Fruit fly (Drosophila melanogaster) whole organism, embryonic: ENCODE measurements around the gene CG32801.

Experiments used
- Asciz ChIP-seq: fragments of 200-800 bp; sonication (Bioruptor generic); optimal IDR thresholded peaks from 2 replicates; lab custom pipeline; 2017; ENCODE audit warnings: missing biosample characterization, mild to moderate bottlenecking, missing genetic modification characterization, missing genetic modification reagents
- CG10209 ChIP-seq: fragments of 200-800 bp; sonication (Bioruptor generic); optimal IDR thresholded peaks from 3 replicates; lab custom pipeline; 2017; ENCODE audit warnings: missing biosample characterization, mild to moderate bottlenecking, missing genetic modification characterization, missing genetic modification reagents
- CG1024 ChIP-seq: fragments of 200-800 bp; sonication (Bioruptor generic); IDR thresholded peaks from 2 replicates; pipeline ENCODE4 v1.3.6; 2022; ENCODE audit warnings: missing biosample characterization, missing genetic modification characterization
- CG10274 ChIP-seq: fragments of 200-800 bp; sonication (Bioruptor generic); optimal IDR thresholded peaks from 3 replicates; lab custom pipeline; 2017; ENCODE audit warnings: missing biosample characterization, mild to moderate bottlenecking, missing genetic modification characterization
- CG11560 ChIP-seq: fragments of 200-800 bp; sonication (Bioruptor generic); IDR thresholded peaks from 3 replicates; pipeline ENCODE4 v1.3.6; 2022; ENCODE audit warnings: missing biosample characterization, missing genetic modification characterization
- CG11696 ChIP-seq: fragments of 200-800 bp; sonication (Bioruptor generic); IDR thresholded peaks from 2 replicates; pipeline ENCODE4 v1.3.6; 2022; ENCODE audit warnings: missing biosample characterization, missing genetic modification characterization
- CG12769 ChIP-seq: fragments of 200-800 bp; sonication (Bioruptor generic); optimal IDR thresholded peaks from 2 replicates; lab custom pipeline; 2019; ENCODE audit warnings: missing biosample characterization, mild to moderate bottlenecking, missing genetic modification characterization, moderate library complexity
- CG17359 ChIP-seq: fragments of 200-800 bp; sonication (Bioruptor generic); optimal IDR thresholded peaks from 3 replicates; lab custom pipeline; 2018; ENCODE audit warnings: missing biosample characterization, mild to moderate bottlenecking, missing genetic modification characterization, moderate library complexity
- CG2712 ChIP-seq: fragments of 200-800 bp; optimal IDR thresholded peaks from 3 replicates; lab custom pipeline; 2019; ENCODE audit warnings: missing biosample characterization, mild to moderate bottlenecking, missing genetic modification characterization, moderate library complexity
- CG30020 ChIP-seq: fragments of 200-800 bp; optimal IDR thresholded peaks from 2 replicates; lab custom pipeline; 2019; ENCODE audit warnings: missing biosample characterization, mild to moderate bottlenecking, missing genetic modification characterization, moderate library complexity
- CG31441 ChIP-seq: fragments of 200-800 bp; sonication (Bioruptor generic); IDR thresholded peaks from 2 replicates; pipeline ENCODE4 v1.3.6; 2022; ENCODE audit warnings: missing biosample characterization, missing genetic modification characterization
- CG3281 ChIP-seq: fragments of 200-800 bp; sonication (Bioruptor generic); optimal IDR thresholded peaks from 3 replicates; lab custom pipeline; 2017; ENCODE audit warnings: missing biosample characterization, mild to moderate bottlenecking, missing genetic modification characterization
- CG3995 ChIP-seq: fragments of 200-800 bp; sonication (Bioruptor generic); optimal IDR thresholded peaks from 3 replicates; lab custom pipeline; 2016; ENCODE audit warnings: missing biosample characterization, missing genetic modification characterization
- CG6683 ChIP-seq: fragments of 200-800 bp; sonication (Bioruptor generic); optimal IDR thresholded peaks from 2 replicates; lab custom pipeline; 2017; ENCODE audit warnings: missing biosample characterization, mild to moderate bottlenecking, missing genetic modification characterization, missing genetic modification reagents
- CG6813 ChIP-seq: fragments of 200-800 bp; sonication (Bioruptor generic); optimal IDR thresholded peaks from 2 replicates; lab custom pipeline; 2017; ENCODE audit warnings: missing biosample characterization, missing genetic modification characterization, mild to moderate bottlenecking, moderate library complexity, missing genetic modification reagents
- CG7372 ChIP-seq: fragments of 200-800 bp; sonication (Bioruptor generic); IDR thresholded peaks from 2 replicates; pipeline ENCODE4 v1.3.6; 2022; ENCODE audit warnings: missing biosample characterization, missing genetic modification characterization
- CG7839 ChIP-seq: fragments of 200-800 bp; sonication (Bioruptor generic); optimal IDR thresholded peaks from 3 replicates; lab custom pipeline; 2018; ENCODE audit warnings: missing biosample characterization, mild to moderate bottlenecking, missing genetic modification characterization, moderate library complexity
- CG7987 ChIP-seq: fragments of 200-800 bp; sonication (Bioruptor generic); optimal IDR thresholded peaks from 2 replicates; lab custom pipeline; 2018; ENCODE audit warnings: missing biosample characterization, mild to moderate bottlenecking, missing genetic modification characterization, moderate library complexity
- CG9817 ChIP-seq: fragments of 200-800 bp; sonication (Bioruptor generic); optimal IDR thresholded peaks from 2 replicates; lab custom pipeline; 2018; ENCODE audit warnings: missing biosample characterization, mild to moderate bottlenecking, missing genetic modification characterization, moderate library complexity
- CG9876 ChIP-seq: fragments of 200-800 bp; sonication (Bioruptor generic); optimal IDR thresholded peaks from 2 replicates; lab custom pipeline; 2016; ENCODE audit warnings: missing biosample characterization, missing genetic modification characterization
- CrebB ChIP-seq: fragments of 200-800 bp; sonication (Bioruptor generic); optimal IDR thresholded peaks from 3 replicates; lab custom pipeline; 2018; ENCODE audit warnings: missing biosample characterization, mild to moderate bottlenecking, missing genetic modification characterization
- Dbx ChIP-seq: fragments of 200-800 bp; sonication (Bioruptor generic); IDR thresholded peaks from 3 replicates; pipeline ENCODE4 v1.3.6; 2022; ENCODE audit warnings: missing biosample characterization, missing genetic modification characterization
- Drgx ChIP-seq: fragments of 200-800 bp; sonication (Bioruptor generic); IDR thresholded peaks from 2 replicates; pipeline ENCODE4 v1.3.6; 2022; ENCODE audit warnings: missing biosample characterization, missing genetic modification characterization
- E2f1 ChIP-seq: fragments of 200-800 bp; sonication (Bioruptor generic); IDR thresholded peaks from 2 replicates; pipeline ENCODE4 v1.3.6; 2022; ENCODE audit warnings: missing biosample characterization, missing genetic modification characterization
- ERR ChIP-seq: fragments of 200-800 bp; sonication (Bioruptor generic); optimal IDR thresholded peaks from 2 replicates; lab custom pipeline; 2016; ENCODE audit warnings: missing biosample characterization, missing genetic modification characterization
- Kr ChIP-seq: fragments of 200-800 bp; sonication (Bioruptor generic); optimal IDR thresholded peaks from 2 replicates; lab custom pipeline; 2017; ENCODE audit warnings: missing biosample characterization, mild to moderate bottlenecking, missing genetic modification characterization
- MBD-R2 ChIP-seq: fragments of 200-800 bp; sonication (Bioruptor generic); IDR thresholded peaks from 2 replicates; pipeline ENCODE4 v1.3.6; 2022; ENCODE audit warnings: missing biosample characterization, missing genetic modification characterization
- MTF-1 ChIP-seq: fragments of 200-800 bp; sonication (Bioruptor generic); optimal IDR thresholded peaks from 2 replicates; lab custom pipeline; 2018; ENCODE audit warnings: missing biosample characterization, mild to moderate bottlenecking, missing genetic modification characterization, borderline replicate concordance
- Optix ChIP-seq: fragments of 200-800 bp; sonication (Bioruptor generic); IDR thresholded peaks from 3 replicates; pipeline ENCODE4 v1.3.6; 2022; ENCODE audit warnings: missing biosample characterization, missing genetic modification characterization
- Ptx1 ChIP-seq: fragments of 200-800 bp; sonication (Bioruptor generic); IDR thresholded peaks from 2 replicates; pipeline ENCODE4 v1.3.6; 2022; ENCODE audit warnings: missing biosample characterization, missing genetic modification characterization
- Tbp ChIP-seq: fragments of >200 bp; optimal IDR thresholded peaks from 2 replicates; lab custom pipeline; 2018; ENCODE audit warnings: missing biosample characterization, missing genetic modification characterization
- Vsx1 ChIP-seq: fragments of 200-800 bp; sonication (Bioruptor generic); optimal IDR thresholded peaks from 2 replicates; lab custom pipeline; 2017; ENCODE audit warnings: missing biosample characterization, mild to moderate bottlenecking, missing genetic modification characterization, missing genetic modification reagents
- al ChIP-seq: fragments of 200-800 bp; sonication (Bioruptor generic); IDR thresholded peaks from 2 replicates; pipeline ENCODE4 v1.3.6; 2022; ENCODE audit warnings: missing biosample characterization, missing genetic modification characterization
- ara ChIP-seq: fragments of 200-800 bp; sonication (Bioruptor generic); IDR thresholded peaks from 2 replicates; pipeline ENCODE4 v1.3.6; 2022; ENCODE audit warnings: missing biosample characterization, missing genetic modification characterization
- ase ChIP-seq: fragments of 200-800 bp; sonication (Bioruptor generic); IDR thresholded peaks from 3 replicates; pipeline ENCODE4 v1.3.6; 2022; ENCODE audit warnings: missing biosample characterization, missing genetic modification characterization
- btn ChIP-seq: fragments of 200-800 bp; sonication (Bioruptor generic); optimal IDR thresholded peaks from 2 replicates; lab custom pipeline; 2016; ENCODE audit warnings: missing biosample characterization, missing genetic modification characterization
- fd64A ChIP-seq: fragments of 200-800 bp; sonication (Bioruptor generic); optimal IDR thresholded peaks from 3 replicates; lab custom pipeline; 2018; ENCODE audit warnings: missing biosample characterization, mild to moderate bottlenecking, missing genetic modification characterization
- fru ChIP-seq: fragments of >200 bp; optimal IDR thresholded peaks from 2 replicates; lab custom pipeline; 2017
- ftz-f1 ChIP-seq: fragments of 200-800 bp; sonication (Bioruptor generic); optimal IDR thresholded peaks from 2 replicates; lab custom pipeline; 2016; ENCODE audit warnings: missing biosample characterization, missing genetic modification characterization
- fu2 ChIP-seq: fragments of 200-800 bp; sonication (Bioruptor generic); optimal IDR thresholded peaks from 2 replicates; lab custom pipeline; 2016; ENCODE audit warnings: missing biosample characterization, missing genetic modification characterization
- gem ChIP-seq: fragments of 200-800 bp; sonication (Bioruptor generic); optimal IDR thresholded peaks from 2 replicates; lab custom pipeline; 2019; ENCODE audit warnings: missing biosample characterization, mild to moderate bottlenecking, missing genetic modification characterization, moderate library complexity
- lbe ChIP-seq: fragments of 200-800 bp; sonication (Bioruptor generic); optimal IDR thresholded peaks from 2 replicates; lab custom pipeline; 2016; ENCODE audit warnings: missing biosample characterization, mild to moderate bottlenecking, missing genetic modification characterization
- lmd ChIP-seq: fragments of 200-800 bp; sonication (Bioruptor generic); IDR thresholded peaks from 2 replicates; pipeline ENCODE4 v1.3.6; 2022; ENCODE audit warnings: missing biosample characterization, missing genetic modification characterization
- lola ChIP-seq, 3 experiments: fragments of >200 bp in 2 of 3; fragments of 200-800 bp in 1 of 3; sonication (Bioruptor generic) in 1 of 3; optimal IDR thresholded peaks; 2 replicates each; lab custom pipeline; 2017 to 2019; ENCODE audit warnings: missing biosample characterization in 3 of 3, missing genetic modification characterization in 3 of 3, mild to moderate bottlenecking in 1 of 3, moderate library complexity in 1 of 3
- mirr ChIP-seq: fragments of 200-800 bp; sonication (Bioruptor generic); optimal IDR thresholded peaks from 3 replicates; lab custom pipeline; 2018; ENCODE audit warnings: missing biosample characterization, mild to moderate bottlenecking, missing genetic modification characterization
- org-1 ChIP-seq: fragments of 200-800 bp; sonication (Bioruptor generic); optimal IDR thresholded peaks from 2 replicates; lab custom pipeline; 2017; ENCODE audit warnings: missing biosample characterization, missing genetic modification characterization
- otp ChIP-seq: fragments of 200-800 bp; sonication (Bioruptor generic); IDR thresholded peaks from 3 replicates; pipeline ENCODE4, ENCODE4 v1.3.6; 2022; ENCODE audit warnings: missing biosample characterization, missing genetic modification characterization
- rib ChIP-seq: fragments of 200-800 bp; sonication (Bioruptor generic); IDR thresholded peaks from 2 replicates; pipeline ENCODE4 v1.3.6; 2022; ENCODE audit warnings: missing biosample characterization, missing genetic modification characterization
- wor ChIP-seq: fragments of 200-800 bp; sonication (Bioruptor generic); IDR thresholded peaks from 2 replicates; pipeline ENCODE4 v1.3.6; 2022; ENCODE audit warnings: missing biosample characterization, missing genetic modification characterization
- zf30C ChIP-seq: fragments of 200-800 bp; sonication (Bioruptor generic); optimal IDR thresholded peaks from 3 replicates; lab custom pipeline; 2018; ENCODE audit warnings: missing biosample characterization, mild to moderate bottlenecking, missing genetic modification characterization

CG32801 gene

dm6 chrX:1948508-1949065 is 45.6 kb upstream of the CG32801 start (continued):
- TF ChIP-seq CG11696 (peak; percentile 53; the same call in 1 of the 2 replicates), Tbp (GFP tag; lab: Kevin White, UChicago) (no peak), fru (lab: Kevin White, UChicago) (no peak), CG30020 (tag; lab: Kevin White, UChicago) (no peak), Drgx (GFP tag; lab: Robert Waterston, UW) (peak; percentile 96), fu2 (GFP tag; lab: Kevin White, UChicago) (no peak), MTF-1 (GFP tag; lab: Kevin White, UChicago) (no peak), ERR (GFP tag; lab: Kevin White, UChicago) (peak; percentile 86), al (GFP tag; lab: Robert Waterston, UW) (peak; percentile 80), CG7987 (GFP tag; lab: Kevin White, UChicago) (no peak), ase (GFP tag; lab: Robert Waterston, UW) (no peak), Kr (GFP tag; lab: Kevin White, UChicago) (no peak), btn (GFP tag; lab: Kevin White, UChicago) (no peak), CG1024 (GFP tag; lab: Robert Waterston, UW) (no peak), mirr (GFP tag; lab: Kevin White, UChicago) (no peak), CG6683 (peak; percentile 16), ftz-f1 (GFP tag; lab: Kevin White, UChicago) (peak; percentile 57), Optix (GFP tag; lab: Robert Waterston, UW) (no peak), CG11560 (tag; lab: Robert Waterston, UW) (0 out of 3 replicates have a peak, but pooled peaks have one; percentile 8), lbe (GFP tag; lab: Kevin White, UChicago) (peak; percentile 80), CG10209 (GFP tag; lab: Kevin White, UChicago) (peak; percentile 52), Ptx1 (GFP tag; lab: Robert Waterston, UW) (peak; percentile 42; the same call in 1 of the 2 replicates), rib (GFP tag; lab: Robert Waterston, UW) (peak; percentile 72; the same call in 1 of the 2 replicates), lola (GFP tag; optimal IDR thresholded peaks at IDR 0.05; lab: Kevin White, UChicago) (no peak), CG9817 (tag; lab: Kevin White, UChicago) (peak; percentile 64), CG31441 (GFP tag; lab: Robert Waterston, UW) (peak; percentile 40; the same call in 1 of the 2 replicates), wor (no peak), otp (GFP tag; lab: Robert Waterston, UW) (no peak), gem (peak; percentile 68), Dbx (GFP tag; lab: Robert Waterston, UW) (peak; percentile 73; the same call in 2 of the 3 replicates), CrebB (tag; lab: Kevin White, UChicago) (peak; percentile 8), MBD-R2 (GFP tag; lab: Robert Waterston, UW) (peak; percentile 44; the same call in 1 of the 2 replicates), E2f1 (GFP tag; lab: Robert Waterston, UW) (no peak), CG3995 (peak; percentile 40), Vsx1 (GFP tag; lab: Kevin White, UChicago) (peak; percentile 4), fd64A (GFP tag; lab: Kevin White, UChicago) (no peak), CG3281 (GFP tag; lab: Kevin White, UChicago) (peak; percentile 84), CG10274 (peak; percentile 56), zf30C (GFP tag; lab: Kevin White, UChicago) (no peak), lmd (GFP tag; lab: Robert Waterston, UW) (peak; percentile 55; the same call in 1 of the 2 replicates), CG12769 (tag; lab: Kevin White, UChicago) (peak; percentile 83), CG7372 (GFP tag; lab: Robert Waterston, UW) (0 out of 2 replicates have a peak, but pooled peaks have one; percentile 9), CG17359 (peak; percentile 38), CG2712 (peak; percentile 49), ara (GFP tag; lab: Robert Waterston, UW) (0 out of 2 replicates have a peak, but pooled peaks have one; percentile 26), CG9876 (GFP tag; lab: Kevin White, UChicago) (no peak), org-1 (GFP tag; lab: Kevin White, UChicago) (peak; percentile 65), CG6813 (GFP tag; lab: Kevin White, UChicago) (peak; percentile 45), Asciz (GFP tag; lab: Kevin White, UChicago) (no peak), CG7839 (peak; percentile 50)
